Fruit fly (Drosophila melanogaster): ENCODE measurements around the gene exd.

The exd gene

dm6 chrX:15986654-15987053 is 5.6 kb upstream of the exd start, which contains the start of gene ND-20 (continued):
- TF ChIP-seq tll (GFP tag; optimal IDR thresholded peaks at IDR 0.05) (no peak), MESR4 (GFP tag; optimal IDR thresholded peaks at IDR 0.05) (peak; percentile 66), seq (GFP tag; IDR thresholded peaks at IDR 0.05) (no peak), lmd (GFP tag; IDR thresholded peaks at IDR 0.05) (no peak), gsb-n (tag; optimal IDR thresholded peaks at IDR 0.05) (no peak), CG4617 (GFP tag; optimal IDR thresholded peaks at IDR 0.05; ENCODE audit: borderline replicate concordance) (peak; percentile 75), tx (GFP tag; optimal IDR thresholded peaks at IDR 0.05) (no peak), CG6683 (GFP tag; optimal IDR thresholded peaks at IDR 0.05) (no peak), CG15601 (tag; optimal IDR thresholded peaks at IDR 0.05) (no peak), trem (tag; optimal IDR thresholded peaks at IDR 0.05) (peak; percentile 31), HLH54F (GFP tag; optimal IDR thresholded peaks at IDR 0.05) (peak; percentile 17), Dbx (GFP tag; IDR thresholded peaks at IDR 0.05) (no peak), CG12391 (tag; optimal IDR thresholded peaks at IDR 0.05) (peak; percentile 47), Ssrp (tag; optimal IDR thresholded peaks at IDR 0.05) (peak; percentile 0), kni (GFP tag; optimal IDR thresholded peaks at IDR 0.05) (no peak), Rfx (GFP tag; IDR thresholded peaks at IDR 0.05) (0 out of 2 replicates have a peak, but pooled peaks have one; percentile 42), cwo (GFP tag; optimal IDR thresholded peaks at IDR 0.05) (no peak), CG1647 (GFP tag; optimal IDR thresholded peaks at IDR 0.05) (no peak), Hmr (GFP tag; optimal IDR thresholded peaks at IDR 0.05) (no peak), Gsc (GFP tag; IDR thresholded peaks at IDR 0.05) (no peak), CG4707 (GFP tag; optimal IDR thresholded peaks at IDR 0.05) (no peak), CG12769 (tag; optimal IDR thresholded peaks at IDR 0.05) (no peak), D19B (GFP tag; optimal IDR thresholded peaks at IDR 0.05) (no peak), oc (tag; optimal IDR thresholded peaks at IDR 0.05) (no peak), CG10565 (GFP tag; optimal IDR thresholded peaks at IDR 0.05) (no peak), Ravus (GFP tag; IDR thresholded peaks at IDR 0.05) (no peak), Awh (GFP tag; IDR thresholded peaks at IDR 0.05) (no peak), CG8765 (GFP tag; IDR thresholded peaks at IDR 0.05) (no peak), Neu2 (GFP tag; optimal IDR thresholded peaks at IDR 0.05; ENCODE audit: borderline replicate concordance) (peak; percentile 66), CG13624 (GFP tag; optimal IDR thresholded peaks at IDR 0.05) (no peak), CG11696 (GFP tag; IDR thresholded peaks at IDR 0.05) (no peak), CG10654 (GFP tag; optimal IDR thresholded peaks at IDR 0.05) (no peak), CG32767 (GFP tag; IDR thresholded peaks at IDR 0.05) (no peak), odd (GFP tag; optimal IDR thresholded peaks at IDR 0.05) (no peak), CHES-1-like (GFP tag; optimal IDR thresholded peaks at IDR 0.05) (peak; percentile 43), CG17359 (tag; optimal IDR thresholded peaks at IDR 0.05) (peak; percentile 2), nerfin-2 (GFP tag; IDR thresholded peaks at IDR 0.05; ENCODE audit: partially characterized antibody) (no peak), Tbp (GFP tag; optimal IDR thresholded peaks at IDR 0.05) (no peak), wor (GFP tag; IDR thresholded peaks at IDR 0.05) (no peak), bigmax (GFP tag; optimal IDR thresholded peaks at IDR 0.05) (no peak), Eip74EF (GFP tag; optimal IDR thresholded peaks at IDR 0.05) (peak in 1 of 2 experiments; percentile 95), CG7271 (tag; optimal IDR thresholded peaks at IDR 0.05) (no peak), eyg (GFP tag; optimal IDR thresholded peaks at IDR 0.05) (no peak), CG8944 (GFP tag; optimal IDR thresholded peaks at IDR 0.05) (no peak), CG18764 (GFP tag; optimal IDR thresholded peaks at IDR 0.05) (no peak), grau (tag; optimal IDR thresholded peaks at IDR 0.05) (peak; percentile 40), CG34224 (GFP tag; IDR thresholded peaks at IDR 0.05; ENCODE audit: partially characterized antibody) (no peak), CG13894 (tag; optimal IDR thresholded peaks at IDR 0.05) (no peak), Nf-YA (GFP tag; IDR thresholded peaks at IDR 0.05) (no peak), CG6813 (GFP tag; optimal IDR thresholded peaks at IDR 0.05) (no peak)

All from whole organism, embryonic.